Fruit fly (Drosophila melanogaster) S2 (cell line): ENCODE results near the gene Frmd5.

ENCODE experiments used
- CG8478 ChIP-seq: fragments of >200 bp; optimal IDR thresholded peaks from 2 replicates; lab custom pipeline; 2018
- CTCF ChIP-seq, 2 experiments: fragments of >200 bp; optimal IDR thresholded peaks; 2 replicates each; lab custom pipeline; 2018

DNA sequence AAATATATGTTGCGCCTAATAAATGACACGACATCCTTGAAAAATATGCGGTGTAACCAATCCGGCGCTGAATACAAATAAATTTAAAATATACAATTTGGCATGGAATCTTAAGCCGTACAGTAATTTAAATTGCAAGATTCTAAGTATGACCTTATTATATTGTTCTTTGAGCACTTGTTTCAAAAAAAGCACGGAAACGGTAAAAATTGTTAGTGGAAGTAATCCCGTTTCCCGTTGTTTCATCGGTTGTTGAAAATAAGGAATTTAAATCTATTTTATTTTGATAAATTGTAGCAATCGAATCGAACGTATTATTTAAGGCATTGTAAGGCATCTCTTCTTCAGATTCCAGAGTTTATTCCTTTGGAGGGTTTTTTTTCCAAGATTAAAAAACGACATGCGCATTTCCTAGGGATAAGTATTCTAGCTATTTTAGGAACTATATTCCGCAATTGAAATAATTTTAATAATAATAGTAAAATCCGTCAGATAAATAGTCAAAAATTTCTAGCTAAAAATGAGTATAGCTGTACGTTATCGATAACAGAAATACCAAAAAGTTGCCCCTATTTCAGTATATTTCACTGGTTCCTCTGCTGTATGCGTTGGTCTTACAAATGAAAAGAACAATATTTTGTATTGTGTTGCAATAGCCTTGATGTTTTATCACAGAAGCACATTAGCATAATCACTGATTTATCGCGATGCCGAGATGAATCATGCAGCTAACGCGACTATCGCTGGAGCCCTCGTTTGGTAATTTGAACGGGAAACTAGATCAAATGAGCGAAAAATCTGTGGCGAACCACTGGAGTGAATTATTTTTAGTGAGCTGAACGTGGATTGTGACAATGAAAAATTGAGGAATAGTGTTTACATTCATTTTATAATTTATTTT is 10.9 kb upstream of the Frmd5 start, which contains the start of gene GATAd:
- TF ChIP-seq CG8478 (lab: Kevin White, UChicago) (no peak), CTCF (optimal IDR thresholded peaks at IDR 0.05; lab: Kevin White, UChicago) (peak in 1 of 2 experiments; percentile 1)
